Worm (Caenorhabditis elegans) whole organism, early embryonic: Measurements from ENCODE around the gene C47D12.4.

Experiments
- B0310.2 ChIP-seq: sonication (generic microtip); optimal IDR thresholded peaks from 2 replicates; lab custom pipeline; 2016; ENCODE audit warnings: mild to moderate bottlenecking, missing genetic modification characterization, missing compliant biosample characterization
- F13C5.2 ChIP-seq: sonication (generic microtip); optimal IDR thresholded peaks from 2 replicates; lab custom pipeline; 2017; ENCODE audit warnings: mild to moderate bottlenecking, missing genetic modification characterization, inconsistent platforms, missing compliant biosample characterization
- aly-1 ChIP-seq: sonication (generic microtip); optimal IDR thresholded peaks from 2 replicates; lab custom pipeline; 2016; ENCODE audit warnings: missing genetic modification characterization, missing compliant biosample characterization
- ama-1 ChIP-seq: fragments of 150-350 bp; optimal IDR thresholded peaks from 2 replicates; lab custom pipeline; 2014
- ceh-13 ChIP-seq: fragments of 200-800 bp; sonication (Bioruptor generic); optimal IDR thresholded peaks from 2 replicates; lab custom pipeline; 2018; ENCODE audit warnings: mild to moderate bottlenecking, missing genetic modification characterization, missing compliant biosample characterization
- ceh-36 ChIP-seq: sonication (generic microtip); optimal IDR thresholded peaks from 2 replicates; lab custom pipeline; 2016; ENCODE audit warnings: missing genetic modification characterization, inconsistent platforms, missing compliant biosample characterization
- ets-7 ChIP-seq: sonication (generic microtip); optimal IDR thresholded peaks from 2 replicates; lab custom pipeline; 2016; ENCODE audit warnings: missing genotype, missing genetic modification characterization, missing compliant biosample characterization
- flt-1 ChIP-seq: fragments of 200-800 bp; sonication (Bioruptor generic); IDR thresholded peaks from 2 replicates; pipeline ENCODE4 v1.3.6; 2022; ENCODE audit warnings: missing genetic modification characterization, missing compliant biosample characterization
- hmbx-1 ChIP-seq: sonication (generic microtip); optimal IDR thresholded peaks from 2 replicates; lab custom pipeline; 2016; ENCODE audit warnings: mild to moderate bottlenecking, missing genetic modification characterization, missing compliant biosample characterization
- hmg-4 ChIP-seq: fragments of 200-800 bp; sonication (Bioruptor generic); optimal IDR thresholded peaks from 2 replicates; lab custom pipeline; 2018; ENCODE audit warnings: mild to moderate bottlenecking, missing genetic modification characterization, missing compliant biosample characterization
- hnd-1 ChIP-seq: sonication (generic microtip); optimal IDR thresholded peaks from 2 replicates; lab custom pipeline; 2016; ENCODE audit warnings: missing genetic modification characterization, missing compliant biosample characterization
- pes-1 ChIP-seq: fragments of 200-800 bp; sonication (Bioruptor generic); IDR thresholded peaks from 2 replicates; pipeline ENCODE4 v1.3.6; 2022; ENCODE audit warnings: missing genetic modification reagents, missing genetic modification characterization, missing compliant biosample characterization
- scrt-1 ChIP-seq: fragments of 200-800 bp; sonication (Bioruptor generic); IDR thresholded peaks from 2 replicates; pipeline ENCODE4 v1.3.6; 2022; ENCODE audit warnings: missing genetic modification characterization, missing compliant biosample characterization
- sea-1 ChIP-seq: fragments of 200-800 bp; sonication (Bioruptor generic); conservative IDR thresholded peaks from 2 replicates; pipeline ENCODE4 v1.3.6; 2022; ENCODE audit warnings: missing genetic modification characterization, missing compliant biosample characterization
- tbx-11 ChIP-seq: fragments of 200-800 bp; sonication (Bioruptor generic); IDR thresholded peaks from 2 replicates; pipeline ENCODE4 v1.3.6; 2022; ENCODE audit warnings: missing genetic modification characterization, missing compliant biosample characterization
- tbx-37 ChIP-seq: fragments of 200-800 bp; sonication (Bioruptor generic); conservative IDR thresholded peaks from 2 replicates; pipeline ENCODE4 v1.3.6; 2022; ENCODE audit warnings: missing genetic modification reagents, missing genetic modification characterization, missing compliant biosample characterization
- tra-4 ChIP-seq: sonication (generic microtip); optimal IDR thresholded peaks from 2 replicates; lab custom pipeline; 2017; ENCODE audit warnings: missing genetic modification characterization, missing compliant biosample characterization

Gene C47D12.4

ce11 chrII:11681136-11681824 is at the start of gene C47D12.4, which contains the start of gene sfxn-1.4:
Gene C47D12.4 (plus strand): TSS chrII:11681774.
Gene sfxn-1.4 (minus strand): TSS chrII:11681236.
- no peak for TF ChIP-seq ets-7 (tag; lab: Kevin White, UChicago)
- no peak for TF ChIP-seq hmg-4 (GFP tag; lab: Kevin White, UChicago)
- no peak for TF ChIP-seq sea-1
- TF ChIP-seq ceh-13 (GFP tag; lab: Kevin White, UChicago) = no peak
- TF ChIP-seq flt-1 (GFP tag; lab: Robert Waterston, UW) = no peak
- TF ChIP-seq pes-1 (GFP tag; lab: Robert Waterston, UW) = no peak
- TF ChIP-seq B0310.2 = no peak
- TF ChIP-seq aly-1 = no peak
- no peak for TF ChIP-seq hmbx-1 (tag; lab: Kevin White, UChicago)
- no peak for TF ChIP-seq scrt-1 (GFP tag; lab: Robert Waterston, UW)
- no peak for TF ChIP-seq hnd-1 (tag; lab: Kevin White, UChicago)
- TF ChIP-seq F13C5.2 (tag; lab: Kevin White, UChicago) = no peak
- TF ChIP-seq tra-4 (tag; lab: Kevin White, UChicago) = no peak
- TF ChIP-seq ceh-36 (tag; lab: Kevin White, UChicago) = no peak

ce11 chrII:11632689-11633088 is 48.9 kb upstream of the C47D12.4 start:
- peak; percentile 63 for TF ChIP-seq hmg-4 (GFP tag; lab: Kevin White, UChicago)
- TF ChIP-seq scrt-1 (GFP tag; lab: Robert Waterston, UW) = no peak
- TF ChIP-seq tra-4 (tag; lab: Kevin White, UChicago) = no peak

- TF ChIP-seq tbx-37 (GFP tag; lab: Robert Waterston, UW) (no peak), ets-7 (tag; lab: Kevin White, UChicago) (no peak), B0310.2 (no peak)
These were observed 48.1 kb upstream of the C47D12.4 start, which contains the start of gene din-1 for ce11 chrII:11633509-11633908. Gene din-1 (minus strand): TSS chrII:11633609.

- TF ChIP-seq ceh-36 (tag; lab: Kevin White, UChicago) (peak; percentile 2), hmg-4 (GFP tag; lab: Kevin White, UChicago) (peak; percentile 90), ets-7 (tag; lab: Kevin White, UChicago) (peak; percentile 36), pes-1 (GFP tag; lab: Robert Waterston, UW) (no peak), tra-4 (tag; lab: Kevin White, UChicago) (no peak), hnd-1 (tag; lab: Kevin White, UChicago) (no peak), ama-1 (lab: Kevin White, UChicago) (no peak), aly-1 (no peak), hmbx-1 (tag; lab: Kevin White, UChicago) (no peak), F13C5.2 (tag; lab: Kevin White, UChicago) (peak; percentile 23), tbx-11 (GFP tag; lab: Robert Waterston, UW) (no peak), flt-1 (GFP tag; lab: Robert Waterston, UW) (peak; percentile 4; the same call in 1 of the 2 replicates), B0310.2 (peak; percentile 66), sea-1 (0 out of 2 replicates have a peak, but pooled peaks have one; percentile 13), scrt-1 (GFP tag; lab: Robert Waterston, UW) (0 out of 2 replicates have a peak, but pooled peaks have one; percentile 50), ceh-13 (GFP tag; lab: Kevin White, UChicago) (no peak), tbx-37 (GFP tag; lab: Robert Waterston, UW) (no peak)
These were observed 47.4 kb upstream of the C47D12.4 start for ce11 chrII:11634057-11634676.

ce11 chrII:11634681-11635527 is 46.7 kb upstream of the C47D12.4 start:
- TF ChIP-seq aly-1 (peak; percentile 61), tra-4 (tag; lab: Kevin White, UChicago) (peak; percentile 8), hnd-1 (tag; lab: Kevin White, UChicago) (peak; percentile 15), hmg-4 (GFP tag; lab: Kevin White, UChicago) (peak; percentile 92), sea-1 (peak; percentile 70), tbx-11 (GFP tag; lab: Robert Waterston, UW) (peak; percentile 55; the same call in 1 of the 2 replicates), scrt-1 (GFP tag; lab: Robert Waterston, UW) (peak; percentile 58; the same call in 1 of the 2 replicates), ama-1 (lab: Kevin White, UChicago) (peak; percentile 60), ets-7 (tag; lab: Kevin White, UChicago) (peak; percentile 37), ceh-36 (tag; lab: Kevin White, UChicago) (no peak), hmbx-1 (tag; lab: Kevin White, UChicago) (no peak), ceh-13 (GFP tag; lab: Kevin White, UChicago) (peak; percentile 39), F13C5.2 (tag; lab: Kevin White, UChicago) (peak; percentile 83), tbx-37 (GFP tag; lab: Robert Waterston, UW) (no peak), B0310.2 (no peak), pes-1 (GFP tag; lab: Robert Waterston, UW) (no peak; the same call in 1 of the 2 replicates), flt-1 (GFP tag; lab: Robert Waterston, UW) (peak; percentile 57)

- TF ChIP-seq ceh-36 (tag; lab: Kevin White, UChicago) (peak; percentile 35), ets-7 (tag; lab: Kevin White, UChicago) (peak; percentile 7), F13C5.2 (tag; lab: Kevin White, UChicago) (peak; percentile 37), flt-1 (GFP tag; lab: Robert Waterston, UW) (0 out of 2 replicates have a peak, but pooled peaks have one; percentile 10), hmg-4 (GFP tag; lab: Kevin White, UChicago) (peak; percentile 74), scrt-1 (GFP tag; lab: Robert Waterston, UW) (0 out of 2 replicates have a peak, but pooled peaks have one; percentile 40), B0310.2 (no peak), ama-1 (lab: Kevin White, UChicago) (peak; percentile 90), tra-4 (tag; lab: Kevin White, UChicago) (no peak)
These were observed 45.8 kb upstream of the C47D12.4 start for ce11 chrII:11635745-11636161.
